Worm (Caenorhabditis elegans): ENCODE data around the gene D2063.1.

DNA sequence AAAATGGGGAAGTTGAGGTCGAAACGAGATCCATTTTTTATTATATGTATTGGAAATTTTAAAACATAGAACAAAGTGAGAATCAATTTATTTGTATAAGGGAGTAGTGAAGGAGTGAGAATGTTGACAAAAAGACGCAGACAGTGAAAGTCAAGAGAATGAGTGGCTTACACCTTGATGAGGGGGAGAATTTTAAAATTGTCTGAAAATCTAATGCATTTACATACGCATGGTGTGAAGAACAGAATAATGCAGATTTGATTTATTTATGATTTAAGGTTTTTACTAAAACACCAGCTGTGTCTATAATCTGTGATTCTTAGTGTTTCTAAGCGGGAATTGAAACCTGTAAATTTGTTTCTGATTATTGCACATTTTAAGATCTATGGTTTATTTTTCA lies 1.5 kb upstream of the D2063.1 start, which contains the start of gene nhr-125:
- no peak for TF ChIP-seq mxl-3 (GFP tag; optimal IDR thresholded peaks at IDR 0.05)
- TF ChIP-seq F49E8.2 (tag; optimal IDR thresholded peaks at IDR 0.05; ENCODE audit: borderline replicate concordance) = no peak
- no peak for TF ChIP-seq lin-13 (GFP tag; optimal IDR thresholded peaks at IDR 0.05)
- no peak for TF ChIP-seq dpl-1 (GFP tag; optimal IDR thresholded peaks at IDR 0.05)
- no peak for TF ChIP-seq nhr-10 (tag; optimal IDR thresholded peaks at IDR 0.05)
- no peak for TF ChIP-seq R02D3.7 (tag; optimal IDR thresholded peaks at IDR 0.05)
- no peak for TF ChIP-seq aly-2 (tag; optimal IDR thresholded peaks at IDR 0.05)
- TF ChIP-seq ceh-28 (tag; optimal IDR thresholded peaks at IDR 0.05) = no peak
- TF ChIP-seq attf-4 (tag; optimal IDR thresholded peaks at IDR 0.05) = no peak
- no peak for TF ChIP-seq fos-1 (tag; optimal IDR thresholded peaks at IDR 0.05)
- TF ChIP-seq mep-1 (tag; optimal IDR thresholded peaks at IDR 0.05) = no peak
- no peak for TF ChIP-seq nhr-11 (tag; optimal IDR thresholded peaks at IDR 0.05)
- TF ChIP-seq rbr-2 (tag; optimal IDR thresholded peaks at IDR 0.05) = no peak

Data from whole organism, L4 larva.